Fruit fly (Drosophila melanogaster) whole organism, embryonic: ENCODE measurements around the gene CG33510.
A peak's percentile ranks its signal among the peaks of the same experiment; 100 is the strongest.

Experiments used
- B-H1 ChIP-seq: fragments of 200-800 bp; sonication (Bioruptor generic); IDR thresholded peaks from 3 replicates; pipeline ENCODE4 v1.3.6; 2022; ENCODE audit warnings: missing biosample characterization, missing genetic modification characterization
- Bteb2 ChIP-seq: fragments of 200-800 bp; sonication (Bioruptor generic); optimal IDR thresholded peaks from 2 replicates; lab custom pipeline; 2016; ENCODE audit warnings: missing biosample characterization, missing genetic modification characterization
- CG10959 ChIP-seq: fragments of 200-800 bp; sonication (Bioruptor generic); IDR thresholded peaks from 2 replicates; pipeline ENCODE4 v1.3.6; 2022; ENCODE audit warnings: missing biosample characterization, missing genetic modification characterization
- CG11695 ChIP-seq: fragments of 200-800 bp; sonication (Bioruptor generic); IDR thresholded peaks from 3 replicates; pipeline ENCODE4 v1.3.6; 2022; ENCODE audit warnings: missing biosample characterization, missing genetic modification characterization
- CG11723 ChIP-seq: fragments of 200-800 bp; sonication (Bioruptor generic); optimal IDR thresholded peaks from 2 replicates; lab custom pipeline; 2017; ENCODE audit warnings: missing biosample characterization, mild to moderate bottlenecking, missing genetic modification characterization
- CG12236 ChIP-seq: fragments of 200-800 bp; sonication (Bioruptor generic); optimal IDR thresholded peaks from 2 replicates; lab custom pipeline; 2016; ENCODE audit warnings: missing biosample characterization, missing genetic modification characterization
- CG12659 ChIP-seq: fragments of 200-800 bp; sonication (Bioruptor generic); optimal IDR thresholded peaks from 3 replicates; lab custom pipeline; 2017; ENCODE audit warnings: mild to moderate bottlenecking, missing biosample characterization, missing genetic modification reagents, missing genetic modification characterization
- CG14050 ChIP-seq: fragments of 200-800 bp; sonication (Bioruptor generic); IDR thresholded peaks from 3 replicates; pipeline ENCODE4 v1.3.6; 2022; ENCODE audit warnings: missing biosample characterization, missing genetic modification characterization
- CG17359 ChIP-seq: fragments of 200-800 bp; sonication (Bioruptor generic); optimal IDR thresholded peaks from 3 replicates; lab custom pipeline; 2018; ENCODE audit warnings: missing biosample characterization, mild to moderate bottlenecking, missing genetic modification characterization, moderate library complexity
- CG17802 ChIP-seq: fragments of 200-800 bp; sonication (Bioruptor generic); optimal IDR thresholded peaks from 2 replicates; lab custom pipeline; 2018; ENCODE audit warnings: missing biosample characterization, mild to moderate bottlenecking, missing genetic modification characterization, moderate library complexity
- CG17912 ChIP-seq: fragments of 200-800 bp; sonication (Bioruptor generic); optimal IDR thresholded peaks from 2 replicates; lab custom pipeline; 2018; ENCODE audit warnings: missing biosample characterization, mild to moderate bottlenecking, missing genetic modification characterization
- CG18011 ChIP-seq: fragments of 200-800 bp; sonication (Bioruptor generic); optimal IDR thresholded peaks from 2 replicates; lab custom pipeline; 2017; ENCODE audit warnings: missing biosample characterization, missing genetic modification characterization, mild to moderate bottlenecking, moderate library complexity, missing genotype
- CG30020 ChIP-seq: fragments of 200-800 bp; optimal IDR thresholded peaks from 2 replicates; lab custom pipeline; 2019; ENCODE audit warnings: missing biosample characterization, mild to moderate bottlenecking, missing genetic modification characterization, moderate library complexity
- CG3065 ChIP-seq: fragments of 200-800 bp; sonication (Bioruptor generic); optimal IDR thresholded peaks from 2 replicates; lab custom pipeline; 2016; ENCODE audit warnings: missing biosample characterization, missing genetic modification characterization
- CG31388 ChIP-seq: fragments of 200-800 bp; sonication (Bioruptor generic); optimal IDR thresholded peaks from 2 replicates; lab custom pipeline; 2016; ENCODE audit warnings: missing biosample characterization, missing genetic modification characterization
- CG32532 ChIP-seq: fragments of 200-800 bp; sonication (Bioruptor generic); IDR thresholded peaks from 2 replicates; pipeline ENCODE4 v1.3.6; 2022; ENCODE audit warnings: missing biosample characterization, missing genetic modification characterization
- CG34422 ChIP-seq: fragments of 200-800 bp; sonication (Bioruptor generic); IDR thresholded peaks from 3 replicates; pipeline ENCODE4 v1.3.6; 2022; ENCODE audit warnings: missing biosample characterization, missing genetic modification characterization
- CG5953 ChIP-seq: fragments of 200-800 bp; sonication (Bioruptor generic); IDR thresholded peaks from 2 replicates; pipeline ENCODE4 v1.3.6; 2022; ENCODE audit warnings: missing biosample characterization, missing genetic modification characterization
- CG7357 ChIP-seq: fragments of 200-800 bp; sonication (Bioruptor generic); IDR thresholded peaks from 3 replicates; pipeline ENCODE4 v1.3.6; 2022; ENCODE audit warnings: missing biosample characterization, missing genetic modification characterization
- CG7963 ChIP-seq: fragments of 200-800 bp; sonication (Bioruptor generic); IDR thresholded peaks from 3 replicates; pipeline ENCODE4 v1.3.6; 2022; ENCODE audit warnings: missing biosample characterization, missing genetic modification characterization; ENCODE audit not compliant: partially characterized antibody
- CHES-1-like ChIP-seq: fragments of 200-800 bp; sonication (Bioruptor generic); optimal IDR thresholded peaks from 2 replicates; lab custom pipeline; 2016; ENCODE audit warnings: missing biosample characterization, missing genetic modification characterization
- Chrac-16 ChIP-seq: fragments of 200-800 bp; sonication (Bioruptor generic); optimal IDR thresholded peaks from 3 replicates; lab custom pipeline; 2016; ENCODE audit warnings: missing biosample characterization, missing genetic modification characterization
- Dp ChIP-seq: fragments of 200-800 bp; sonication (Bioruptor generic); optimal IDR thresholded peaks from 2 replicates; lab custom pipeline; 2018; ENCODE audit warnings: missing biosample characterization, mild to moderate bottlenecking, missing genetic modification characterization, moderate library complexity
- Hand ChIP-seq: fragments of 200-800 bp; sonication (Bioruptor generic); optimal IDR thresholded peaks from 2 replicates; lab custom pipeline; 2017; ENCODE audit warnings: mild to moderate bottlenecking, missing biosample characterization, missing genetic modification reagents, missing genetic modification characterization
- HmgD ChIP-seq: fragments of 200-800 bp; sonication (Bioruptor generic); optimal IDR thresholded peaks from 3 replicates; lab custom pipeline; 2016; ENCODE audit warnings: missing biosample characterization, missing genetic modification characterization
- Hr78 ChIP-seq, 2 experiments: fragments of 200-800 bp in 1 of 2; fragments of >200 bp in 1 of 2; sonication (Bioruptor generic) in 1 of 2; optimal IDR thresholded peaks; 2 replicates each; lab custom pipeline; 2017 to 2019; ENCODE audit warnings: missing biosample characterization in 2 of 2, missing genetic modification characterization in 2 of 2, mild to moderate bottlenecking in 1 of 2, moderate library complexity in 1 of 2
- Hsf ChIP-seq: fragments of 200-800 bp; sonication (Bioruptor generic); optimal IDR thresholded peaks from 3 replicates; lab custom pipeline; 2016; ENCODE audit warnings: missing biosample characterization, missing genetic modification characterization
- MTF-1 ChIP-seq: fragments of 200-800 bp; sonication (Bioruptor generic); optimal IDR thresholded peaks from 2 replicates; lab custom pipeline; 2018; ENCODE audit warnings: missing biosample characterization, mild to moderate bottlenecking, missing genetic modification characterization, borderline replicate concordance
- Med ChIP-seq: fragments of 200-800 bp; sonication (Bioruptor generic); peaks from one replicate; lab custom pipeline; 2016; ENCODE audit warnings: missing biosample characterization, missing genetic modification characterization, mild to moderate bottlenecking, inconsistent platforms, moderate library complexity
- PHDP ChIP-seq: fragments of 200-800 bp; sonication (Bioruptor generic); optimal IDR thresholded peaks from 3 replicates; lab custom pipeline; 2018; ENCODE audit warnings: missing biosample characterization, mild to moderate bottlenecking, missing genetic modification characterization, moderate library complexity
- YL-1 ChIP-seq: fragments of 200-800 bp; sonication (Bioruptor generic); optimal IDR thresholded peaks from 3 replicates; lab custom pipeline; 2017; ENCODE audit warnings: missing biosample characterization, mild to moderate bottlenecking, missing genetic modification characterization
- cg ChIP-seq: fragments of 200-800 bp; sonication (Bioruptor generic); optimal IDR thresholded peaks from 3 replicates; lab custom pipeline; 2019; ENCODE audit warnings: missing biosample characterization, mild to moderate bottlenecking, missing genetic modification characterization, moderate library complexity
- chinmo ChIP-seq: fragments of 200-800 bp; sonication (Bioruptor generic); IDR thresholded peaks from 4 replicates; pipeline ENCODE4 v1.3.6; 2022; ENCODE audit warnings: missing biosample characterization, missing genetic modification characterization; ENCODE audit not compliant: partially characterized antibody
- crc ChIP-seq: fragments of 200-800 bp; sonication (Bioruptor generic); optimal IDR thresholded peaks from 2 replicates; lab custom pipeline; 2016; ENCODE audit warnings: missing biosample characterization, missing genetic modification characterization
- crp ChIP-seq, 2 experiments: fragments of 200-800 bp; sonication (Bioruptor generic); optimal IDR thresholded peaks; 2 replicates in 1 of 2; 3 replicates in 1 of 2; lab custom pipeline; 2017; ENCODE audit warnings: missing biosample characterization in 2 of 2, missing genetic modification characterization in 2 of 2, mild to moderate bottlenecking in 1 of 2, moderate library complexity in 1 of 2
- dati ChIP-seq: fragments of 200-800 bp; sonication (Bioruptor generic); IDR thresholded peaks from 2 replicates; pipeline ENCODE4 v1.3.6; 2022; ENCODE audit warnings: missing biosample characterization, missing genetic modification characterization
- dmrt99B ChIP-seq: fragments of 200-800 bp; sonication (Bioruptor generic); optimal IDR thresholded peaks from 2 replicates; lab custom pipeline; 2018; ENCODE audit warnings: missing biosample characterization, mild to moderate bottlenecking, missing genetic modification characterization, moderate library complexity
- gce ChIP-seq: fragments of 200-800 bp; sonication (Bioruptor generic); IDR thresholded peaks from 3 replicates; pipeline ENCODE4 v1.3.6; 2022; ENCODE audit warnings: missing biosample characterization, missing genetic modification characterization
- gsb-n ChIP-seq: fragments of 200-800 bp; sonication (Bioruptor generic); optimal IDR thresholded peaks from 3 replicates; lab custom pipeline; 2018; ENCODE audit warnings: missing biosample characterization, mild to moderate bottlenecking, missing genetic modification characterization
- mam ChIP-seq: fragments of 200-800 bp; sonication (Bioruptor generic); optimal IDR thresholded peaks from 3 replicates; lab custom pipeline; 2016; ENCODE audit warnings: missing biosample characterization, missing genetic modification characterization
- nmo ChIP-seq: fragments of 200-800 bp; sonication (Bioruptor generic); optimal IDR thresholded peaks from 2 replicates; lab custom pipeline; 2018; ENCODE audit warnings: missing biosample characterization, mild to moderate bottlenecking, missing genetic modification characterization, moderate library complexity
- row ChIP-seq: fragments of 200-800 bp; sonication (Bioruptor generic); IDR thresholded peaks from 3 replicates; pipeline ENCODE4 v1.3.6; 2022; ENCODE audit warnings: missing biosample characterization, missing genetic modification characterization
- schlank ChIP-seq: fragments of 200-800 bp; sonication (Bioruptor generic); optimal IDR thresholded peaks from 2 replicates; lab custom pipeline; 2018; ENCODE audit warnings: missing biosample characterization, mild to moderate bottlenecking, missing genetic modification characterization
- sd ChIP-seq: fragments of 200-800 bp; sonication (Bioruptor generic); optimal IDR thresholded peaks from 3 replicates; lab custom pipeline; 2018; ENCODE audit warnings: missing biosample characterization, mild to moderate bottlenecking, missing genetic modification characterization, moderate library complexity
- sqz ChIP-seq: fragments of 200-800 bp; sonication (Bioruptor generic); optimal IDR thresholded peaks from 3 replicates; lab custom pipeline; 2018; ENCODE audit warnings: missing biosample characterization, mild to moderate bottlenecking, missing genetic modification characterization
- tio ChIP-seq: fragments of 200-800 bp; sonication (Bioruptor generic); optimal IDR thresholded peaks from 2 replicates; lab custom pipeline; 2017; ENCODE audit warnings: missing biosample characterization, missing genetic modification characterization, inconsistent platforms
- zf30C ChIP-seq: fragments of 200-800 bp; sonication (Bioruptor generic); optimal IDR thresholded peaks from 3 replicates; lab custom pipeline; 2018; ENCODE audit warnings: missing biosample characterization, mild to moderate bottlenecking, missing genetic modification characterization
- zfh1 ChIP-seq: fragments of 200-800 bp; sonication (Bioruptor generic); IDR thresholded peaks from 3 replicates; pipeline ENCODE4 v1.3.6; 2022; ENCODE audit warnings: missing biosample characterization, missing genetic modification characterization

The CG33510 gene

dm6 chr2L:21051873-21052736 lies 32.0 kb downstream of the CG33510 start, which contains the start of gene CG42238 (continued):
- TF ChIP-seq CG17912 (GFP tag; lab: Kevin White, UChicago): no peak
- TF ChIP-seq B-H1 (GFP tag; lab: Robert Waterston, UW): no peak
- TF ChIP-seq CG11723 (GFP tag; lab: Kevin White, UChicago): no peak
- no peak for TF ChIP-seq CG17359 (tag; lab: Kevin White, UChicago)
- no peak for TF ChIP-seq CG7963 (GFP tag; lab: Robert Waterston, UW)
- TF ChIP-seq schlank (tag; lab: Kevin White, UChicago): no peak
- no peak for TF ChIP-seq crc (GFP tag; lab: Kevin White, UChicago)
- peak; percentile 41 for TF ChIP-seq nmo
- peak; percentile 29 for TF ChIP-seq CHES-1-like (GFP tag; lab: Kevin White, UChicago)
- peak; percentile 27; the same call in 1 of the 3 replicates for TF ChIP-seq zfh1 (GFP tag; lab: Robert Waterston, UW)
- peak; percentile 15 for TF ChIP-seq gsb-n (tag; lab: Kevin White, UChicago)
- no peak for TF ChIP-seq YL-1
- 0 out of 4 replicates have a peak, but pooled peaks have one; percentile 38 for TF ChIP-seq chinmo (GFP tag; lab: Robert Waterston, UW)
- TF ChIP-seq tio: no peak
- no peak for TF ChIP-seq CG11695 (GFP tag; lab: Robert Waterston, UW)
- TF ChIP-seq sd (tag; lab: Kevin White, UChicago): no peak
- TF ChIP-seq dmrt99B (tag; lab: Kevin White, UChicago): no peak
- TF ChIP-seq Dp (GFP tag; lab: Kevin White, UChicago): peak; percentile 66
- no peak for TF ChIP-seq CG17802 (tag; lab: Kevin White, UChicago)
- no peak for TF ChIP-seq MTF-1
- TF ChIP-seq row (GFP tag; lab: Robert Waterston, UW): peak; percentile 26; the same call in 1 of the 3 replicates
- no peak for TF ChIP-seq CG3065 (GFP tag; lab: Kevin White, UChicago)
- TF ChIP-seq CG14050 (GFP tag; lab: Robert Waterston, UW): peak; percentile 34; the same call in 1 of the 3 replicates
- TF ChIP-seq CG12236: no peak
- peak; percentile 40; the same call in 1 of the 2 replicates for TF ChIP-seq CG32532 (GFP tag; lab: Robert Waterston, UW)
- TF ChIP-seq CG31388 (GFP tag; lab: Kevin White, UChicago): no peak
- peak; percentile 46 for TF ChIP-seq CG12659 (GFP tag; lab: Kevin White, UChicago)
- peak; percentile 6 for TF ChIP-seq sqz (GFP tag; lab: Kevin White, UChicago)
- no peak for TF ChIP-seq zf30C (GFP tag; lab: Kevin White, UChicago)
- no peak for TF ChIP-seq cg (GFP tag; lab: Kevin White, UChicago)
- peak; percentile 60; the same call in 1 of the 3 replicates for TF ChIP-seq CG34422 (GFP tag; lab: Robert Waterston, UW)
- TF ChIP-seq Hr78 (GFP tag; optimal IDR thresholded peaks at IDR 0.05; lab: Kevin White, UChicago): no peak
- no peak for TF ChIP-seq CG10959 (GFP tag; lab: Robert Waterston, UW)
- no peak for TF ChIP-seq Hand (GFP tag; lab: Kevin White, UChicago)
- TF ChIP-seq CG7357 (GFP tag; lab: Robert Waterston, UW): no peak
- TF ChIP-seq mam: peak; percentile 11
- no peak for TF ChIP-seq gce (GFP tag; lab: Robert Waterston, UW)
- TF ChIP-seq Hsf (GFP tag; lab: Kevin White, UChicago): no peak
- TF ChIP-seq PHDP (tag; lab: Kevin White, UChicago): no peak
- peak; percentile 96 for TF ChIP-seq CG18011 (GFP tag; lab: Kevin White, UChicago)
- TF ChIP-seq crp (GFP tag; optimal IDR thresholded peaks at IDR 0.05; lab: Kevin White, UChicago): no peak
- TF ChIP-seq HmgD (GFP tag; lab: Kevin White, UChicago): peak; percentile 81
- no peak for TF ChIP-seq dati (GFP tag; lab: Robert Waterston, UW)
- TF ChIP-seq Med: peak; percentile 85
- peak; percentile 31; the same call in 1 of the 2 replicates for TF ChIP-seq CG5953
- peak; percentile 21 for TF ChIP-seq CG30020 (tag; lab: Kevin White, UChicago)
- no peak for TF ChIP-seq Chrac-16
- TF ChIP-seq Bteb2 (GFP tag; lab: Kevin White, UChicago): no peak
